Fruit fly (Drosophila melanogaster) whole organism, wandering third instar larva: ENCODE results near the gene TwdlW.
A peak's percentile ranks its signal among the peaks of the same experiment; 100 is the strongest.

Experiments used
- CrebA ChIP-seq: fragments of 200-800 bp; sonication (Bioruptor generic); optimal IDR thresholded peaks from 2 replicates; lab custom pipeline; 2016; ENCODE audit warnings: missing biosample characterization, mild to moderate bottlenecking, missing genetic modification characterization, borderline replicate concordance
- Dfd ChIP-seq: fragments of >200 bp; optimal IDR thresholded peaks from 2 replicates; lab custom pipeline; 2017; ENCODE audit warnings: missing biosample characterization, missing genetic modification characterization
- Dif ChIP-seq: fragments of 200-275, 200-300 bp; sonication (Bioruptor generic); optimal IDR thresholded peaks from 2 replicates; lab custom pipeline; 2018; ENCODE audit warnings: missing biosample characterization, missing genetic modification characterization; ENCODE audit not compliant: partially characterized antibody
- GATAd ChIP-seq: sonication (Bioruptor generic); optimal IDR thresholded peaks from 2 replicates; lab custom pipeline; 2016; ENCODE audit warnings: missing biosample characterization, missing genetic modification characterization
- Mio ChIP-seq: sonication (Bioruptor generic); optimal IDR thresholded peaks from 2 replicates; lab custom pipeline; 2016; ENCODE audit warnings: missing biosample characterization, missing genetic modification characterization
- N ChIP-seq: fragments of >200 bp; optimal IDR thresholded peaks from 2 replicates; lab custom pipeline; 2018; ENCODE audit warnings: missing biosample characterization, missing external identifiers, missing genetic modification characterization
- h ChIP-seq: fragments of 200-800 bp; sonication (Bioruptor generic); optimal IDR thresholded peaks from 3 replicates; lab custom pipeline; 2016; ENCODE audit warnings: missing biosample characterization, mild to moderate bottlenecking, missing genetic modification characterization
- woc ChIP-seq: sonication (Bioruptor generic); optimal IDR thresholded peaks from 2 replicates; lab custom pipeline; 2016; ENCODE audit warnings: missing biosample characterization, mild to moderate bottlenecking, missing genetic modification characterization

DNA sequence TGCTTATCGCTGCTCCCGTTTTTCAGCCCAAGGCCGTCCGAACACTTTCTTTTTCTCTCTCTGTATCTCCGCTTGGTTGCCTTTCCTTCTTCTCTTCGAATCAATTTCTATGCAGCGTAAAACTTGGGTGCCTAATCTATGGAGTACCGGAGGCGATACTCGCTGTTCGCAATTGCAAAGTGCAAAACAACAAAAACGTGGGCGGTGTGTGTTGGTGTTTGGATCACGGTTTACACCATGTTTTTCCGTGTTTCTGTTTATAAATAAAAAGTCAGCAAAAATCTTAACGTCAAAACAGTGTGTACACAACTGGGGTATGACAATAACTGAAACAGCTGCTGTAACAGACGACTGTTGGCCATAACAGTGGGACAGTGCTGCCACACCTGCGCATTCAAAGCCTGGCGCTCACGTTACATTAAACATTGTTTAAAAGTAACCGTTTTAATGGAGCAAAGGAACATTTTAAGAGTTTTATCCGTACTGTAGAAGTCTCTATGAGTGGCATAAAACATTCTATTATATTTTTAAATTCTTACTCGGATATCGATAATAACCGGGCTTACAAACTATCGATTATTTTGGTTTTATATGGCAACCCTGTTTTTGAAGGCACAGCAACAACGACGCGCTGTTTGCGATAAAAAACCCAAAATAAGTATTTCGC lies 7.0 kb upstream of the TwdlW start, which contains the start of the genes m-cup and Det:
- TF ChIP-seq N (GFP tag; lab: Kevin White, UChicago) (no peak), Dif (GFP tag; lab: Kevin White, UChicago) (no peak), CrebA (GFP tag; lab: Kevin White, UChicago) (no peak), woc (GFP tag; lab: Kevin White, UChicago) (no peak), GATAd (GFP tag; lab: Kevin White, UChicago) (no peak), h (peak; percentile 25), Dfd (GFP tag; lab: Kevin White, UChicago) (no peak), Mio (GFP tag; lab: Kevin White, UChicago) (no peak)
